Fruit fly (Drosophila melanogaster) whole organism: ENCODE results near the gene mbo.

Source experiments
- CG8478 ChIP-seq: fragments of >200 bp; optimal IDR thresholded peaks from 2 replicates; lab custom pipeline; 2018; ENCODE audit warnings: inconsistent platforms
- Dll ChIP-seq: fragments of >200 bp; optimal IDR thresholded peaks from 2 replicates; lab custom pipeline; 2017
- EcR ChIP-seq, 2 experiments: fragments of >200 bp; optimal IDR thresholded peaks; 2 replicates each; lab custom pipeline; 2017; ENCODE audit warnings: missing biosample characterization in 2 of 2, missing genetic modification characterization in 2 of 2, missing genetic modification reagents in 2 of 2
- pan ChIP-seq: fragments of >200 bp; optimal IDR thresholded peaks from 2 replicates; lab custom pipeline; 2017
- psq ChIP-seq: fragments of >200 bp; optimal IDR thresholded peaks from 2 replicates; lab custom pipeline; 2017

DNA sequence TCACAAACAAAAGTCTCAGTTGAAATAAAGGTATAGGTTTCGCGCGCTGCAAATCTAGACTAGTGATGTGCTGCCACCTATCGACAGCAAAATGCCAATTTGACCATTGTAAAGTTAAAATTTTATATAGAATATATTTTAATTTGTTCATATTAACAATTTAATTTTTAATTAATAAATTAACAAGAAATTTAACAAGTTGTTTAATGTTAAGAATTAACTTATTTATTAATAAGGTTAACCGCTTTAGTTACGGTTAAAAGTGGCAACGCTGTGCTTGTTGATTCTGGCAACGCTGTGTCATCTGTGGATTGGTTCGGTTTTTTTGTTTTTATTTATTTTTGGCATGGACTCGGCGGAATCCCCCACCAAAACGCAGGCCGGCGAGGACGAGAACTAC lies 48.5 kb downstream of the mbo start, which contains the start of gene Not10:
- no peak for TF ChIP-seq psq (lab: Kevin White, UChicago)
- TF ChIP-seq pan (lab: Kevin White, UChicago) = no peak
- TF ChIP-seq Dll (lab: Kevin White, UChicago) = no peak
- no peak for TF ChIP-seq CG8478 (lab: Kevin White, UChicago)
- no peak for TF ChIP-seq EcR (GFP tag; optimal IDR thresholded peaks at IDR 0.05; lab: Kevin White, UChicago)
